Fruit fly (Drosophila melanogaster): ENCODE measurements around the gene CarT.

DNA sequence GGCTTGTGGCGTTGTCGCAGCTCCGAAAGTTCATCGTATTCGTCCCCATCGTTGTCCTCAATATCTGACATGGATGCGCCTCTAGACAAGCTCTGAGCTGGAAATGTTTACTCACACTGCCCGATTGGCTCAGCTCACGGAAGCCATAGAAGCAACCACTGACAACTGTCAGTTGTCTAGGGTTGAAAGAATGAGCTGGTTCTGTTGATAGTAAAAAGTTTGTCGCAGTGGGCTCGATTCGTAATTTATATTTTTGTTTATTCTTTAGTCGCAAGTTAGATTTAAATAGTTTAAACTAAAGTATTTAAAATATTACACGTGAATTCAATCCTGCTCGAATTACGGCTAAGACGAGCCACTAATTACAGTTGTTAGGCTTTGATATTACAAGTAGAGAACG is at the start of gene CarT:
- TF ChIP-seq Dif (GFP tag; optimal IDR thresholded peaks at IDR 0.05; ENCODE audit: partially characterized antibody), result no peak
- TF ChIP-seq psq (GFP tag; optimal IDR thresholded peaks at IDR 0.05), result no peak
- TF ChIP-seq fru (GFP tag; optimal IDR thresholded peaks at IDR 0.05), result no peak
- no peak for TF ChIP-seq Sp1 (GFP tag; optimal IDR thresholded peaks at IDR 0.05)
- no peak for TF ChIP-seq brk (GFP tag; optimal IDR thresholded peaks at IDR 0.05)

Measured in whole organism, wandering third instar larva.